Fruit fly (Drosophila melanogaster): ENCODE results near the gene ND-51.

ND-51 gene

dm6 chr2L:6065823-6066222, 3.3 kb upstream of the ND-51 start, which contains the start of the genes Fbw5 and CG9147 (continued):
- TF ChIP-seq ftz-f1 (GFP tag; optimal IDR thresholded peaks at IDR 0.05), result peak; percentile 96
- TF ChIP-seq hth (optimal IDR thresholded peaks at IDR 0.05), result no peak
- peak; percentile 93 for TF ChIP-seq CG18011 (GFP tag; optimal IDR thresholded peaks at IDR 0.05)
- peak; percentile 99 for TF ChIP-seq slou (GFP tag; optimal IDR thresholded peaks at IDR 0.05)
- TF ChIP-seq CG9876 (GFP tag; optimal IDR thresholded peaks at IDR 0.05), result peak; percentile 98
- peak; percentile 75 for TF ChIP-seq Sry-β (GFP tag; optimal IDR thresholded peaks at IDR 0.05)
- peak; percentile 98 for TF ChIP-seq Neu2 (GFP tag; optimal IDR thresholded peaks at IDR 0.05; ENCODE audit: borderline replicate concordance)
- TF ChIP-seq CG12155 (GFP tag; optimal IDR thresholded peaks at IDR 0.05), result peak; percentile 99
- TF ChIP-seq sima (GFP tag; optimal IDR thresholded peaks at IDR 0.05), result peak; percentile 99
- TF ChIP-seq CG1647 (GFP tag; optimal IDR thresholded peaks at IDR 0.05), result peak; percentile 99
- peak; percentile 100 for TF ChIP-seq CoRest (tag; optimal IDR thresholded peaks at IDR 0.05)
- peak; percentile 94 for TF ChIP-seq exex (tag; optimal IDR thresholded peaks at IDR 0.05)
- peak; percentile 52; the same call in 1 of the 2 replicates for TF ChIP-seq amos (GFP tag; IDR thresholded peaks at IDR 0.05; ENCODE audit: partially characterized antibody)
- peak; percentile 99 for TF ChIP-seq CG11398 (GFP tag; optimal IDR thresholded peaks at IDR 0.05)
- TF ChIP-seq Kr (GFP tag; optimal IDR thresholded peaks at IDR 0.05), result peak; percentile 83
- peak; percentile 99 for TF ChIP-seq CG15601 (tag; optimal IDR thresholded peaks at IDR 0.05)
- TF ChIP-seq CG10565 (GFP tag; optimal IDR thresholded peaks at IDR 0.05), result peak; percentile 99
- TF ChIP-seq HLH54F (GFP tag; optimal IDR thresholded peaks at IDR 0.05), result peak; percentile 99
- peak; percentile 92 for TF ChIP-seq CG15073 (GFP tag; optimal IDR thresholded peaks at IDR 0.05)
- peak; percentile 100 for TF ChIP-seq CG4854 (GFP tag; optimal IDR thresholded peaks at IDR 0.05)
- peak; percentile 91 for TF ChIP-seq CG6654 (GFP tag; optimal IDR thresholded peaks at IDR 0.05)
- peak; percentile 51; the same call in 1 of the 2 replicates for TF ChIP-seq Scr (GFP tag; IDR thresholded peaks at IDR 0.05; ENCODE audit: partially characterized antibody)
- peak; percentile 100 for TF ChIP-seq bab2 (GFP tag; optimal IDR thresholded peaks at IDR 0.05)
- peak; percentile 97 for TF ChIP-seq grn (GFP tag; optimal IDR thresholded peaks at IDR 0.05)
- TF ChIP-seq CG13624 (GFP tag; optimal IDR thresholded peaks at IDR 0.05), result peak; percentile 100
- TF ChIP-seq aop (GFP tag; IDR thresholded peaks at IDR 0.05), result peak; percentile 96
- TF ChIP-seq CG9932 (GFP tag; IDR thresholded peaks at IDR 0.05), result peak; percentile 99
- no peak for TF ChIP-seq D (optimal IDR thresholded peaks at IDR 0.05)
- TF ChIP-seq D (GFP tag; optimal IDR thresholded peaks at IDR 0.05), result peak; percentile 99
- peak; percentile 100 for TF ChIP-seq CG12769 (tag; optimal IDR thresholded peaks at IDR 0.05)
- peak; percentile 98 for TF ChIP-seq CG4707 (GFP tag; optimal IDR thresholded peaks at IDR 0.05)
- peak; percentile 99 for TF ChIP-seq Mes4 (GFP tag; optimal IDR thresholded peaks at IDR 0.05)
- peak; percentile 99 for TF ChIP-seq CG32772 (GFP tag; IDR thresholded peaks at IDR 0.05)
- TF ChIP-seq unpg (GFP tag; optimal IDR thresholded peaks at IDR 0.05), result peak; percentile 100
- peak; percentile 95 for TF ChIP-seq CG10274 (GFP tag; optimal IDR thresholded peaks at IDR 0.05)
- peak; percentile 63 for TF ChIP-seq tna (GFP tag; IDR thresholded peaks at IDR 0.05; ENCODE audit: partially characterized antibody)
- TF ChIP-seq CG17361 (GFP tag; IDR thresholded peaks at IDR 0.05), result peak; percentile 99
- peak; percentile 99 for TF ChIP-seq Abd-B (GFP tag; optimal IDR thresholded peaks at IDR 0.05)
- TF ChIP-seq gem (tag; optimal IDR thresholded peaks at IDR 0.05), result peak; percentile 100
- TF ChIP-seq dimm (GFP tag; IDR thresholded peaks at IDR 0.05), result peak; percentile 99
- TF ChIP-seq Jarid2 (GFP tag; optimal IDR thresholded peaks at IDR 0.05), result peak; percentile 89
- TF ChIP-seq CG10321 (GFP tag; IDR thresholded peaks at IDR 0.05), result peak; percentile 90
- peak; percentile 99 for TF ChIP-seq Blimp-1 (GFP tag; optimal IDR thresholded peaks at IDR 0.05)
- peak; percentile 100 for TF ChIP-seq Ada2b (GFP tag; IDR thresholded peaks at IDR 0.05)
- TF ChIP-seq Nf-YB (GFP tag; optimal IDR thresholded peaks at IDR 0.05), result peak; percentile 93
- TF ChIP-seq zfh1 (GFP tag; IDR thresholded peaks at IDR 0.05), result peak; percentile 100
- TF ChIP-seq sim (GFP tag; IDR thresholded peaks at IDR 0.05), result peak; percentile 99
- peak; percentile 100 for TF ChIP-seq CG30403 (GFP tag; optimal IDR thresholded peaks at IDR 0.05)
- TF ChIP-seq E2f2 (GFP tag; IDR thresholded peaks at IDR 0.05), result peak; percentile 95
- TF ChIP-seq jigr1 (GFP tag; IDR thresholded peaks at IDR 0.05), result peak; percentile 99
- peak; percentile 100 for TF ChIP-seq gcm (GFP tag; optimal IDR thresholded peaks at IDR 0.05)
